Fruit fly (Drosophila melanogaster): ENCODE measurements around the gene CG18530.

DNA sequence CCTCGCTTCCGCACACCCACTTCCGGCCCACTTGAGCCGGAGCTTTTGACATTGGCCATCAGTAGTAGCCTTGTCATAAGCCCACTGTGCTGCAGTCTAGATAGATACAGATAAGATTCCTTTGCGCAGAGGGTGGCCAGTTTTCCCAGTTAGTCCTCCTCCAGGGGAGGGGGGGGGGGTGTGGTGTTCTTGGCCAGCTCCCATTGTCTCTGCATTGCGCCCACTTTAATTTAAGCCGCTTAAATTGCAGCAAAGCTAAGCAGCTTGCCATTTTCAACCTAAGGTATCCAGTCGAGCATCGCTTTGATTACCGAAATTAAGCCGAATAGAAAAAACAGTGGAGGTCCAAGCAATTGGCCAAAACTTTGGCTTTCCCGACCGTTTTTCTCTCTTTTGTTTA lies 10.4 kb upstream of the CG18530 start:
- TF ChIP-seq CG8478 (optimal IDR thresholded peaks at IDR 0.05) (no peak), CTCF (optimal IDR thresholded peaks at IDR 0.05) (no peak)
